Fruit fly (Drosophila melanogaster) whole organism, embryonic: ENCODE data around the gene CG7058.

Experiments
- Asciz ChIP-seq: fragments of 200-800 bp; sonication (Bioruptor generic); optimal IDR thresholded peaks from 2 replicates; lab custom pipeline; 2017; ENCODE audit warnings: missing biosample characterization, mild to moderate bottlenecking, missing genetic modification characterization, missing genetic modification reagents
- BEAF-32 ChIP-seq: fragments of 200-800 bp; sonication (Bioruptor generic); optimal IDR thresholded peaks from 3 replicates; lab custom pipeline; 2017; ENCODE audit warnings: missing biosample characterization, missing genetic modification characterization, mild to moderate bottlenecking, moderate library complexity, missing genetic modification reagents
- CG11723 ChIP-seq: fragments of 200-800 bp; sonication (Bioruptor generic); optimal IDR thresholded peaks from 2 replicates; lab custom pipeline; 2017; ENCODE audit warnings: missing biosample characterization, mild to moderate bottlenecking, missing genetic modification characterization
- CG13123 ChIP-seq: fragments of 200-800 bp; sonication (Bioruptor generic); optimal IDR thresholded peaks from 2 replicates; lab custom pipeline; 2016; ENCODE audit warnings: missing biosample characterization, missing genetic modification characterization
- CG13287 ChIP-seq: fragments of 200-800 bp; sonication (Bioruptor generic); IDR thresholded peaks from 2 replicates; pipeline ENCODE4 v1.3.6; 2022; ENCODE audit warnings: missing biosample characterization, missing genetic modification characterization; ENCODE audit not compliant: partially characterized antibody
- CG13296 ChIP-seq: fragments of 200-800 bp; sonication (Bioruptor generic); optimal IDR thresholded peaks from 3 replicates; lab custom pipeline; 2018; ENCODE audit warnings: missing biosample characterization, mild to moderate bottlenecking, missing genetic modification characterization
- CG16863 ChIP-seq: fragments of 200-800 bp; sonication (Bioruptor generic); optimal IDR thresholded peaks from 3 replicates; lab custom pipeline; 2016; ENCODE audit warnings: missing biosample characterization, missing genetic modification characterization
- CG6254 ChIP-seq: fragments of 200-800 bp; sonication (Bioruptor generic); optimal IDR thresholded peaks from 3 replicates; lab custom pipeline; 2017; ENCODE audit warnings: mild to moderate bottlenecking, missing biosample characterization, missing genetic modification reagents, missing genetic modification characterization
- CG6689 ChIP-seq: fragments of 200-800 bp; sonication (Bioruptor generic); IDR thresholded peaks from 2 replicates; pipeline ENCODE4 v1.3.6; 2022; ENCODE audit warnings: missing biosample characterization, missing genetic modification characterization
- CG6765 ChIP-seq: fragments of 200-800 bp; sonication (Bioruptor generic); optimal IDR thresholded peaks from 3 replicates; lab custom pipeline; 2017; ENCODE audit warnings: missing biosample characterization, mild to moderate bottlenecking, missing genetic modification characterization
- CG7839 ChIP-seq: fragments of 200-800 bp; sonication (Bioruptor generic); optimal IDR thresholded peaks from 3 replicates; lab custom pipeline; 2018; ENCODE audit warnings: missing biosample characterization, mild to moderate bottlenecking, missing genetic modification characterization, moderate library complexity
- Chrac-16 ChIP-seq: fragments of 200-800 bp; sonication (Bioruptor generic); optimal IDR thresholded peaks from 3 replicates; lab custom pipeline; 2016; ENCODE audit warnings: missing biosample characterization, missing genetic modification characterization
- CoRest ChIP-seq: fragments of 200-800 bp; sonication (Bioruptor generic); optimal IDR thresholded peaks from 3 replicates; lab custom pipeline; 2018; ENCODE audit warnings: missing biosample characterization, mild to moderate bottlenecking, missing genetic modification characterization, moderate library complexity
- Dll ChIP-seq: fragments of 200-800 bp; sonication (Bioruptor generic); IDR thresholded peaks from 4 replicates; pipeline ENCODE4 v1.3.6; 2022; ENCODE audit warnings: missing biosample characterization, missing genetic modification characterization; ENCODE audit not compliant: partially characterized antibody
- Dref ChIP-seq: fragments of 200-800 bp; sonication (Bioruptor generic); IDR thresholded peaks from 2 replicates; pipeline ENCODE4 v1.3.6; 2022; ENCODE audit warnings: missing biosample characterization, missing genetic modification characterization
- Fer1 ChIP-seq: fragments of 200-800 bp; sonication (Bioruptor generic); optimal IDR thresholded peaks from 2 replicates; lab custom pipeline; 2017; ENCODE audit warnings: missing biosample characterization, mild to moderate bottlenecking, missing genetic modification characterization
- Fer3 ChIP-seq: fragments of 200-800 bp; sonication (Bioruptor generic); optimal IDR thresholded peaks from 2 replicates; lab custom pipeline; 2018; ENCODE audit warnings: missing biosample characterization, mild to moderate bottlenecking, missing genetic modification characterization, moderate library complexity
- Gsc ChIP-seq: fragments of 200-800 bp; sonication (Bioruptor generic); IDR thresholded peaks from 2 replicates; pipeline ENCODE4 v1.3.6; 2022; ENCODE audit warnings: missing biosample characterization, missing genetic modification characterization
- Gug ChIP-seq: fragments of 200-800 bp; sonication (Bioruptor generic); IDR thresholded peaks from 4 replicates; pipeline ENCODE4 v1.3.6; 2022; ENCODE audit warnings: missing biosample characterization, missing genetic modification characterization
- Hmr ChIP-seq: fragments of 200-800 bp; sonication (Bioruptor generic); optimal IDR thresholded peaks from 3 replicates; lab custom pipeline; 2017; ENCODE audit warnings: mild to moderate bottlenecking, missing biosample characterization, missing genetic modification reagents, missing genetic modification characterization
- MESR4 ChIP-seq: fragments of 200-800 bp; sonication (Bioruptor generic); optimal IDR thresholded peaks from 2 replicates; lab custom pipeline; 2018; ENCODE audit warnings: missing biosample characterization, mild to moderate bottlenecking, missing genetic modification characterization, moderate library complexity
- Max ChIP-seq: fragments of 200-800 bp; sonication (Bioruptor generic); optimal IDR thresholded peaks from 2 replicates; lab custom pipeline; 2016; ENCODE audit warnings: missing biosample characterization, mild to moderate bottlenecking, missing genetic modification characterization
- NC2β ChIP-seq: fragments of 200-800 bp; sonication (Bioruptor generic); optimal IDR thresholded peaks from 2 replicates; lab custom pipeline; 2016; ENCODE audit warnings: missing biosample characterization, missing genetic modification characterization
- NK7.1 ChIP-seq: fragments of 200-800 bp; sonication (Bioruptor generic); optimal IDR thresholded peaks from 3 replicates; lab custom pipeline; 2016; ENCODE audit warnings: missing biosample characterization, missing genetic modification characterization
- Nf-YA ChIP-seq: fragments of 200-800 bp; sonication (Bioruptor generic); IDR thresholded peaks from 2 replicates; pipeline ENCODE4 v1.3.6; 2022; ENCODE audit warnings: missing biosample characterization, missing genetic modification characterization
- Poxn ChIP-seq: fragments of 200-800 bp; sonication (Bioruptor generic); IDR thresholded peaks from 2 replicates; pipeline ENCODE4 v1.3.6; 2022; ENCODE audit warnings: missing biosample characterization, missing genetic modification characterization
- Rfx ChIP-seq: fragments of 200-800 bp; sonication (Bioruptor generic); IDR thresholded peaks from 2 replicates; pipeline ENCODE4 v1.3.6; 2022; ENCODE audit warnings: missing biosample characterization, missing genetic modification characterization
- Side ChIP-seq: fragments of 200-800 bp; sonication (Bioruptor generic); optimal IDR thresholded peaks from 2 replicates; lab custom pipeline; 2016; ENCODE audit warnings: missing biosample characterization, missing genetic modification characterization
- Sin3A ChIP-seq: fragments of >200 bp; optimal IDR thresholded peaks from 2 replicates; lab custom pipeline; 2018
- ap ChIP-seq: fragments of 200-800 bp; sonication (Bioruptor generic); IDR thresholded peaks from 2 replicates; pipeline ENCODE4 v1.3.6; 2022; ENCODE audit warnings: missing biosample characterization, missing genetic modification characterization
- az2 ChIP-seq: fragments of 200-800 bp; sonication (Bioruptor generic); optimal IDR thresholded peaks from 3 replicates; lab custom pipeline; 2016; ENCODE audit warnings: missing biosample characterization, missing genetic modification characterization
- chif ChIP-seq, 2 experiments: fragments of 200-800 bp; sonication (Bioruptor generic); optimal IDR thresholded peaks; 3 replicates each; lab custom pipeline; 2016; ENCODE audit warnings: missing biosample characterization in 2 of 2, missing genetic modification characterization in 2 of 2
- dimm ChIP-seq: fragments of 200-800 bp; sonication (Bioruptor generic); IDR thresholded peaks from 2 replicates; pipeline ENCODE4 v1.3.6; 2022; ENCODE audit warnings: missing biosample characterization, missing genetic modification characterization
- gcm ChIP-seq: fragments of 200-800 bp; sonication (Bioruptor generic); optimal IDR thresholded peaks from 2 replicates; lab custom pipeline; 2019; ENCODE audit warnings: missing biosample characterization, mild to moderate bottlenecking, missing genetic modification characterization, moderate library complexity
- gem ChIP-seq: fragments of 200-800 bp; sonication (Bioruptor generic); optimal IDR thresholded peaks from 2 replicates; lab custom pipeline; 2019; ENCODE audit warnings: missing biosample characterization, mild to moderate bottlenecking, missing genetic modification characterization, moderate library complexity
- inv ChIP-seq: fragments of 200-800 bp; sonication (Bioruptor generic); IDR thresholded peaks from 2 replicates; pipeline ENCODE4 v1.3.6; 2022; ENCODE audit warnings: missing biosample characterization, missing genetic modification characterization; ENCODE audit not compliant: partially characterized antibody
- jing ChIP-seq: fragments of 200-800 bp; sonication (Bioruptor generic); optimal IDR thresholded peaks from 2 replicates; lab custom pipeline; 2018; ENCODE audit warnings: missing biosample characterization, mild to moderate bottlenecking, missing genetic modification characterization
- nom ChIP-seq: fragments of 200-800 bp; sonication (Bioruptor generic); optimal IDR thresholded peaks from 2 replicates; lab custom pipeline; 2017; ENCODE audit warnings: missing biosample characterization, missing genetic modification characterization, mild to moderate bottlenecking, moderate library complexity, missing genetic modification reagents
- pan ChIP-seq, 4 experiments: fragments of >200 bp in 3 of 4; fragments of 200-800 bp in 1 of 4; sonication (Bioruptor generic) in 1 of 4; optimal IDR thresholded peaks in 3 of 4; IDR thresholded peaks in 1 of 4; 2 replicates each; pipeline versions ENCODE4 v1.3.6 to Lab custom; 2017 to 2022; ENCODE audit warnings: missing biosample characterization in 2 of 4, missing genetic modification characterization in 2 of 4, mixed read lengths in 1 of 4
- prd ChIP-seq, 3 experiments: fragments of >200 bp in 2 of 3; fragments of 200-800 bp in 1 of 3; sonication (Bioruptor generic) in 1 of 3; optimal IDR thresholded peaks in 2 of 3; IDR thresholded peaks in 1 of 3; 2 replicates in 2 of 3; 3 replicates in 1 of 3; pipeline versions ENCODE4 v1.3.6 to Lab custom; 2017 to 2022; ENCODE audit warnings: missing biosample characterization in 1 of 3, missing genetic modification characterization in 1 of 3
- ro ChIP-seq: fragments of 200-800 bp; sonication (Bioruptor generic); IDR thresholded peaks from 2 replicates; pipeline ENCODE4 v1.3.6; 2022; ENCODE audit warnings: missing biosample characterization, missing genetic modification characterization
- sc ChIP-seq, 3 experiments: fragments of >200 bp in 2 of 3; fragments of 200-800 bp in 1 of 3; sonication (Bioruptor generic) in 1 of 3; optimal IDR thresholded peaks; 2 replicates in 2 of 3; 3 replicates in 1 of 3; lab custom pipeline; 2017; ENCODE audit warnings: mild to moderate bottlenecking in 1 of 3, missing biosample characterization in 1 of 3, missing genetic modification characterization in 1 of 3, missing genetic modification reagents in 1 of 3
- scrt ChIP-seq: fragments of 200-800 bp; sonication (Bioruptor generic); optimal IDR thresholded peaks from 2 replicates; lab custom pipeline; 2018; ENCODE audit warnings: missing biosample characterization, mild to moderate bottlenecking, missing genetic modification characterization, moderate library complexity
- sima ChIP-seq: fragments of 200-800 bp; sonication (Bioruptor generic); optimal IDR thresholded peaks from 2 replicates; lab custom pipeline; 2016; ENCODE audit warnings: missing biosample characterization, missing genetic modification characterization
- slou ChIP-seq: fragments of 200-800 bp; sonication (Bioruptor generic); optimal IDR thresholded peaks from 3 replicates; lab custom pipeline; 2016; ENCODE audit warnings: missing biosample characterization, missing genetic modification characterization
- zfh1 ChIP-seq: fragments of 200-800 bp; sonication (Bioruptor generic); IDR thresholded peaks from 3 replicates; pipeline ENCODE4 v1.3.6; 2022; ENCODE audit warnings: missing biosample characterization, missing genetic modification characterization
- zfh2 ChIP-seq: fragments of 200-800 bp; sonication (Bioruptor generic); optimal IDR thresholded peaks from 2 replicates; lab custom pipeline; 2016; ENCODE audit warnings: missing biosample characterization, missing genetic modification characterization

The CG7058 gene

dm6 chrX:18843229-18844033 is 36.9 kb downstream of the CG7058 start, which contains the start of gene htk (continued):
- TF ChIP-seq Nf-YA (GFP tag; lab: Robert Waterston, UW) = no peak
- no peak for TF ChIP-seq gcm (GFP tag; lab: Kevin White, UChicago)
- TF ChIP-seq zfh2 (GFP tag; lab: Kevin White, UChicago) = peak; percentile 48
- peak; percentile 63 for TF ChIP-seq CoRest (tag; lab: Kevin White, UChicago)
- peak; percentile 89 for TF ChIP-seq Rfx (GFP tag; lab: Robert Waterston, UW)
- TF ChIP-seq CG6765 = no peak
- TF ChIP-seq CG6254 = no peak
- peak; percentile 28 for TF ChIP-seq CG13123 (GFP tag; lab: Kevin White, UChicago)
- TF ChIP-seq inv (GFP tag; lab: Robert Waterston, UW) = peak; percentile 86
- no peak for TF ChIP-seq prd (optimal IDR thresholded peaks at IDR 0.05; lab: Kevin White, UChicago)
- peak; percentile 72; the same call in 2 of the 3 replicates for TF ChIP-seq prd (GFP tag; IDR thresholded peaks at IDR 0.05; lab: Robert Waterston, UW)
- TF ChIP-seq sc (optimal IDR thresholded peaks at IDR 0.05; lab: Kevin White, UChicago) = no peak
- TF ChIP-seq sc (GFP tag; optimal IDR thresholded peaks at IDR 0.05; lab: Kevin White, UChicago) = peak; percentile 3
- TF ChIP-seq Max = peak; percentile 13
- TF ChIP-seq CG7839 = peak; percentile 70
- no peak for TF ChIP-seq ro (GFP tag; lab: Robert Waterston, UW)
- no peak for TF ChIP-seq pan (optimal IDR thresholded peaks at IDR 0.05; lab: Kevin White, UChicago)
- TF ChIP-seq pan (GFP tag; optimal IDR thresholded peaks at IDR 0.05 in 1 of 2, IDR thresholded peaks at IDR 0.05 in 1 of 2) = no peak
- TF ChIP-seq NK7.1 = peak; percentile 25
- peak; percentile 85 for TF ChIP-seq Dll (GFP tag; lab: Robert Waterston, UW)
- TF ChIP-seq Fer1 (GFP tag; lab: Kevin White, UChicago) = peak; percentile 53
- TF ChIP-seq az2 (GFP tag; lab: Kevin White, UChicago) = peak; percentile 76
- TF ChIP-seq Fer3 = peak; percentile 63
- 0 out of 2 replicates have a peak, but pooled peaks have one; percentile 7 for TF ChIP-seq ap (GFP tag; lab: Robert Waterston, UW)
- peak; percentile 83 for TF ChIP-seq zfh1 (GFP tag; lab: Robert Waterston, UW)
- peak; percentile 43 for TF ChIP-seq Asciz (GFP tag; lab: Kevin White, UChicago)
- TF ChIP-seq CG11723 (GFP tag; lab: Kevin White, UChicago) = peak; percentile 6
- TF ChIP-seq Sin3A (lab: Kevin White, UChicago) = peak; percentile 44
- peak; percentile 58 for TF ChIP-seq scrt
- peak; percentile 82 for TF ChIP-seq Chrac-16
- peak; percentile 58; the same call in 3 of the 4 replicates for TF ChIP-seq Gug (GFP tag; lab: Robert Waterston, UW)
- TF ChIP-seq Side (GFP tag; lab: Kevin White, UChicago) = peak; percentile 73
- TF ChIP-seq jing (GFP tag; lab: Kevin White, UChicago) = no peak
- no peak for TF ChIP-seq Gsc (GFP tag; lab: Robert Waterston, UW)
- TF ChIP-seq BEAF-32 (GFP tag; lab: Kevin White, UChicago) = peak; percentile 96
- TF ChIP-seq CG13287 = peak; percentile 89
- peak; percentile 75 for TF ChIP-seq Hmr (GFP tag; lab: Kevin White, UChicago)
- no peak for TF ChIP-seq Poxn
- 0 out of 2 replicates have a peak, but pooled peaks have one; percentile 15 for TF ChIP-seq dimm (GFP tag; lab: Robert Waterston, UW)
- no peak for TF ChIP-seq CG13296 (GFP tag; lab: Kevin White, UChicago)
- TF ChIP-seq CG6689 (GFP tag; lab: Robert Waterston, UW) = peak; percentile 23; the same call in 1 of the 2 replicates
- peak; percentile 60 for TF ChIP-seq gem (tag; lab: Kevin White, UChicago)
- TF ChIP-seq MESR4 (GFP tag; lab: Kevin White, UChicago) = peak; percentile 92
- TF ChIP-seq chif (GFP tag; optimal IDR thresholded peaks at IDR 0.05; lab: Kevin White, UChicago) = peak; percentile 57 to 79
- peak; percentile 78 for TF ChIP-seq NC2β (GFP tag; lab: Kevin White, UChicago)
- TF ChIP-seq slou = no peak
- TF ChIP-seq sima (GFP tag; lab: Kevin White, UChicago) = no peak
- peak; percentile 98 for TF ChIP-seq Dref (GFP tag; lab: Robert Waterston, UW)
- TF ChIP-seq nom = no peak
- TF ChIP-seq CG16863 (GFP tag; lab: Kevin White, UChicago) = peak; percentile 22
